Fruit fly (Drosophila melanogaster) whole organism, pupa: ENCODE measurements around the gene Kebab.

Experiments used
- CG10348 ChIP-seq: fragments of 200-800 bp; sonication (Bioruptor generic); IDR thresholded peaks from 2 replicates; pipeline ENCODE4 v1.3.6; 2022; ENCODE audit warnings: missing biosample characterization, missing genetic modification characterization
- CG32121 ChIP-seq: fragments of 200-800 bp; sonication (Bioruptor generic); IDR thresholded peaks from 2 replicates; pipeline ENCODE4 v1.3.6; 2022; ENCODE audit warnings: missing biosample characterization, missing genetic modification characterization
- CG34367 ChIP-seq: fragments of 200-800 bp; sonication (Bioruptor generic); optimal IDR thresholded peaks from 2 replicates; lab custom pipeline; 2018; ENCODE audit warnings: missing biosample characterization, mild to moderate bottlenecking, missing genetic modification characterization
- CG8159 ChIP-seq: fragments of 200-800 bp; sonication (Bioruptor generic); optimal IDR thresholded peaks from 3 replicates; lab custom pipeline; 2018; ENCODE audit warnings: missing biosample characterization, mild to moderate bottlenecking, missing genetic modification characterization, moderate library complexity
- CG8301 ChIP-seq: fragments of 200-800 bp; sonication (Bioruptor generic); optimal IDR thresholded peaks from 2 replicates; lab custom pipeline; 2018; ENCODE audit warnings: missing biosample characterization, mild to moderate bottlenecking, missing genetic modification characterization
- EcR ChIP-seq: fragments of 200-800 bp; sonication (Bioruptor generic); optimal IDR thresholded peaks from 3 replicates; lab custom pipeline; 2019; ENCODE audit warnings: missing biosample characterization, missing genetic modification characterization, mild to moderate bottlenecking, moderate library complexity, missing genetic modification reagents
- Pif1B ChIP-seq: fragments of 200-800 bp; sonication (Bioruptor generic); optimal IDR thresholded peaks from 3 replicates; lab custom pipeline; 2016; ENCODE audit warnings: missing biosample characterization, missing genetic modification characterization
- Snoo ChIP-seq: fragments of 200-800 bp; sonication (Bioruptor generic); optimal IDR thresholded peaks from 3 replicates; lab custom pipeline; 2017; ENCODE audit warnings: missing biosample characterization, mild to moderate bottlenecking, missing genetic modification characterization, inconsistent platforms
- fd96Ca ChIP-seq: fragments of 200-800 bp; sonication (Bioruptor generic); IDR thresholded peaks from 3 replicates; pipeline ENCODE4 v1.3.6; 2022; ENCODE audit warnings: missing biosample characterization, missing genetic modification characterization

DNA sequence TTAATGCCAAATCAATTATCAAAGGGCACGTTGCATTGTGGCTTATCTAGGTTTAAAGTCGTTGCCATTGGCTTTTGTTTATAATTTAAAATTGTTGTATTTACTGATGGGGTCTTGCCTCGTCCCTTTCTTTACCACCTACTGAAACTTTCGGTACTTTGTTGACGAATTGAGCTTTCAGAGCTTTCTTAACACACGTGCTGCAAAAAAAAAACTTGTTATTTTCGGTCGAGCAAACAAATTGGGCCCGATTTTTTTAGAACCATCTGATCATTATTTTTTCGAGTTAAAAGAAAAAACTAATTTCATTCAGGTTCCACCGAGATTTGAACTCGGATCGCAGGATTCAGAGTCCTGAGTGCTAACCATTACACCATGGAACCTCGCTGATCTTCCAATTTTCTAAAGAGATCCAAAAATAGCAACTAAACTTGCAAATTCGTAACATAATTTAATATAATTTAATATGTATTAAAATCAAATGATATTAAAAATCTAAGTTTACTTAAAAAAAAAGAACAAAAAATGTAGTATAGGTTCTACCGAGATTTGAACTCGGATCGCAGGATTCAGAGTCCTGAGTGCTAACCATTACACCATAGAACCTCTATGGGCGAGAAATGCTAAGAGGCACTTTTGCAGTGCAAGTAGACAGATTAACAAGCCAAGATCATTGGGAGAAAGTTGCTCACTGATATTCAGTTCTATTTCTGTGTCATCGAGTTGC, 34.8 kb upstream of the Kebab start:
- no peak for TF ChIP-seq CG34367
- no peak for TF ChIP-seq CG32121 (GFP tag; lab: Robert Waterston, UW)
- TF ChIP-seq fd96Ca (GFP tag; lab: Robert Waterston, UW), result no peak
- no peak for TF ChIP-seq CG8159 (tag; lab: Kevin White, UChicago)
- TF ChIP-seq CG10348 (GFP tag; lab: Robert Waterston, UW), result no peak
- no peak for TF ChIP-seq Pif1B (GFP tag; lab: Kevin White, UChicago)
- TF ChIP-seq EcR (GFP tag; lab: Kevin White, UChicago), result no peak
- TF ChIP-seq Snoo (tag; lab: Kevin White, UChicago), result no peak
- TF ChIP-seq CG8301 (tag; lab: Kevin White, UChicago), result no peak
